Fruit fly (Drosophila melanogaster) whole organism, pupa: ENCODE data around the gene CG15922.

Experiments used
- CG10348 ChIP-seq: fragments of 200-800 bp; sonication (Bioruptor generic); IDR thresholded peaks from 2 replicates; pipeline ENCODE4 v1.3.6; 2022; ENCODE audit warnings: missing biosample characterization, missing genetic modification characterization
- CG13204 ChIP-seq: fragments of 200-800 bp; sonication (Bioruptor generic); optimal IDR thresholded peaks from 2 replicates; lab custom pipeline; 2018; ENCODE audit warnings: missing biosample characterization, mild to moderate bottlenecking, missing genetic modification characterization, moderate library complexity
- CG15710 ChIP-seq: fragments of 200-800 bp; sonication (Bioruptor generic); optimal IDR thresholded peaks from 2 replicates; lab custom pipeline; 2018; ENCODE audit warnings: missing biosample characterization, mild to moderate bottlenecking, missing genetic modification characterization, moderate library complexity
- CG17806 ChIP-seq: fragments of 200-800 bp; sonication (Bioruptor generic); optimal IDR thresholded peaks from 2 replicates; lab custom pipeline; 2018; ENCODE audit warnings: missing biosample characterization, mild to moderate bottlenecking, missing genetic modification characterization, moderate library complexity
- CG32121 ChIP-seq: fragments of 200-800 bp; sonication (Bioruptor generic); IDR thresholded peaks from 2 replicates; pipeline ENCODE4 v1.3.6; 2022; ENCODE audit warnings: missing biosample characterization, missing genetic modification characterization
- CG4496 ChIP-seq: fragments of 200-800 bp; sonication (Bioruptor generic); IDR thresholded peaks from 3 replicates; pipeline ENCODE4 v1.3.6; 2022; ENCODE audit warnings: missing biosample characterization, missing genetic modification characterization
- CG8159 ChIP-seq: fragments of 200-800 bp; sonication (Bioruptor generic); optimal IDR thresholded peaks from 3 replicates; lab custom pipeline; 2018; ENCODE audit warnings: missing biosample characterization, mild to moderate bottlenecking, missing genetic modification characterization, moderate library complexity
- CG8301 ChIP-seq: fragments of 200-800 bp; sonication (Bioruptor generic); optimal IDR thresholded peaks from 2 replicates; lab custom pipeline; 2018; ENCODE audit warnings: missing biosample characterization, mild to moderate bottlenecking, missing genetic modification characterization
- Pif1A ChIP-seq: fragments of 200-800 bp; sonication (Bioruptor generic); optimal IDR thresholded peaks from 3 replicates; lab custom pipeline; 2016; ENCODE audit warnings: missing biosample characterization, missing genetic modification characterization
- fd96Ca ChIP-seq: fragments of 200-800 bp; sonication (Bioruptor generic); IDR thresholded peaks from 3 replicates; pipeline ENCODE4 v1.3.6; 2022; ENCODE audit warnings: missing biosample characterization, missing genetic modification characterization
- gl ChIP-seq: fragments of 200-800 bp; sonication (Bioruptor generic); optimal IDR thresholded peaks from 2 replicates; lab custom pipeline; 2018; ENCODE audit warnings: missing biosample characterization, mild to moderate bottlenecking, missing genetic modification characterization
- rn ChIP-seq: fragments of 200-800 bp; sonication (Bioruptor generic); IDR thresholded peaks from 2 replicates; pipeline ENCODE4 v1.3.6; 2022; ENCODE audit warnings: missing biosample characterization, missing genetic modification characterization

DNA sequence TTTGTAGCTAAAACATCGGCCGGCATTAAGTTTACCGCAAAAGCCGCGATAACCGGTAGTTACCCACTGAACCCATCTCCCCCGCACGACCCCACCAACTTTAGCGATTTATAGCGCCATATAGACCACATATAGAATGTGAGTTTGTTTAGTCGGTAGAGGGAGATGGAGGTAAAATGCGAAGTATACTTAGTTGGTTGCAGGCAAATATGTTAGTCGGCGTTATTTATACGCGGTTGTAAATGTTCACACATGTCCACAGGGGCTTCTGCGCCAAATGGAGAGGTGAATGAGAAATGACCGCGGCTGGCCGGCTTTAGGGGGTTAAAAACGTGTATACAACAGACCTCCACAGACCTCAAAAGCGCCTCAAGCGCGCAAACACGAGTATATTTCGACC lies 14.4 kb downstream of the CG15922 start:
- TF ChIP-seq CG4496 (GFP tag; lab: Robert Waterston, UW) (0 out of 3 replicates have a peak, but pooled peaks have one; percentile 40), CG10348 (GFP tag; lab: Robert Waterston, UW) (no peak), rn (GFP tag; lab: Robert Waterston, UW) (no peak), Pif1A (GFP tag; lab: Kevin White, UChicago) (no peak), CG15710 (tag; lab: Kevin White, UChicago) (no peak), CG32121 (GFP tag; lab: Robert Waterston, UW) (peak; percentile 26; the same call in 1 of the 2 replicates), CG8159 (tag; lab: Kevin White, UChicago) (no peak), gl (tag; lab: Kevin White, UChicago) (no peak), CG8301 (tag; lab: Kevin White, UChicago) (no peak), fd96Ca (GFP tag; lab: Robert Waterston, UW) (peak; percentile 23; the same call in 1 of the 3 replicates), CG13204 (GFP tag; lab: Kevin White, UChicago) (no peak), CG17806 (no peak)
